Fruit fly (Drosophila melanogaster) S2 (cell line): ENCODE measurements around the gene Elys.

Source experiments
- CG8478 ChIP-seq: fragments of >200 bp; optimal IDR thresholded peaks from 2 replicates; lab custom pipeline; 2018
- CTCF ChIP-seq, 2 experiments: fragments of >200 bp; optimal IDR thresholded peaks; 2 replicates each; lab custom pipeline; 2018

dm6 chrX:19606558-19606957 is 45.5 kb upstream of the Elys start:
- TF ChIP-seq CG8478 (lab: Kevin White, UChicago) (no peak), CTCF (optimal IDR thresholded peaks at IDR 0.05; lab: Kevin White, UChicago) (no peak)
